Fruit fly (Drosophila melanogaster) whole organism, embryonic: ENCODE data around the gene Ttc26.

Source experiments
- ATbp ChIP-seq: fragments of 200-800 bp; sonication (Bioruptor generic); optimal IDR thresholded peaks from 2 replicates; lab custom pipeline; 2017; ENCODE audit warnings: missing biosample characterization, mild to moderate bottlenecking, missing genetic modification characterization, missing genetic modification reagents
- Awh ChIP-seq: fragments of 200-800 bp; sonication (Bioruptor generic); IDR thresholded peaks from 2 replicates; pipeline ENCODE4, ENCODE4 v1.3.6; 2022; ENCODE audit warnings: missing biosample characterization, missing genetic modification characterization
- CG12155 ChIP-seq: fragments of 200-800 bp; sonication (Bioruptor generic); optimal IDR thresholded peaks from 3 replicates; lab custom pipeline; 2016; ENCODE audit warnings: missing biosample characterization, missing genetic modification characterization
- CG2712 ChIP-seq: fragments of 200-800 bp; optimal IDR thresholded peaks from 3 replicates; lab custom pipeline; 2019; ENCODE audit warnings: missing biosample characterization, mild to moderate bottlenecking, missing genetic modification characterization, moderate library complexity
- CG9609 ChIP-seq: fragments of 200-800 bp; sonication (Bioruptor generic); optimal IDR thresholded peaks from 3 replicates; lab custom pipeline; 2016; ENCODE audit warnings: missing biosample characterization, missing genetic modification characterization
- Gsc ChIP-seq: fragments of 200-800 bp; sonication (Bioruptor generic); IDR thresholded peaks from 2 replicates; pipeline ENCODE4 v1.3.6; 2022; ENCODE audit warnings: missing biosample characterization, missing genetic modification characterization
- Mrtf ChIP-seq: fragments of 200-800 bp; sonication (Bioruptor generic); IDR thresholded peaks from 3 replicates; pipeline ENCODE4 v1.3.6; 2022; ENCODE audit warnings: missing biosample characterization, missing genetic modification characterization
- crc ChIP-seq: fragments of 200-800 bp; sonication (Bioruptor generic); optimal IDR thresholded peaks from 2 replicates; lab custom pipeline; 2016; ENCODE audit warnings: missing biosample characterization, missing genetic modification characterization
- da ChIP-seq: fragments of 200-800 bp; sonication (Bioruptor generic); optimal IDR thresholded peaks from 2 replicates; lab custom pipeline; 2016; ENCODE audit warnings: missing biosample characterization, missing genetic modification characterization
- klu ChIP-seq: fragments of 200-800 bp; sonication (Bioruptor generic); IDR thresholded peaks from 2 replicates; pipeline ENCODE4 v1.3.6; 2022; ENCODE audit warnings: missing biosample characterization, missing genetic modification characterization
- lilli ChIP-seq: fragments of 200-800 bp; sonication (Bioruptor generic); optimal IDR thresholded peaks from 3 replicates; lab custom pipeline; 2016; ENCODE audit warnings: missing biosample characterization, missing genetic modification characterization

DNA sequence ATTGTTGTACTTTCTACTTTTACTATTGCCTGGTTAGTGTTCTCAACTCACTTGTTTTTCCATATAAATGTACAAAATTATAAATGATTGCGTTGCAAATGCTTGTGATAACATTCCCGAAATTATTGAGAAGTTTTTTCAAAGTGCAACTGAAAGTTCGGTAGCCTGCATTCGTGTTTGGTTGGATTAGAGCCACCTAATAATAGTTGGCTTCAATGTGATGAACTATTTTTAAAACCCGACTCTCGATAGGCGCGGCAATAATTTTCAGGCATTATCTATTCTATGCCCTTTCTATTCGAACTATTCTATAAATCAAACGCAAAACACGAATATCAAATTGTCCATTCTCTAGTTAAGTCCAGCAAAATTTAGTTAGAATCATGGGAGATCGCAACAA is 14.0 kb downstream of the Ttc26 start, which contains the start of gene Uros2:
- TF ChIP-seq crc = no peak
- TF ChIP-seq Mrtf (GFP tag; lab: Robert Waterston, UW) = no peak
- TF ChIP-seq klu (GFP tag; lab: Robert Waterston, UW) = no peak
- TF ChIP-seq da = no peak
- no peak for TF ChIP-seq CG2712
- TF ChIP-seq lilli (GFP tag; lab: Kevin White, UChicago) = no peak
- no peak for TF ChIP-seq ATbp (GFP tag; lab: Kevin White, UChicago)
- TF ChIP-seq Awh (GFP tag; lab: Robert Waterston, UW) = no peak
- TF ChIP-seq Gsc = no peak
- TF ChIP-seq CG12155 (GFP tag; lab: Kevin White, UChicago) = no peak
- TF ChIP-seq CG9609 (GFP tag; lab: Kevin White, UChicago) = no peak
